Fruit fly (Drosophila melanogaster): ENCODE measurements around the gene tgo.
A peak's percentile ranks its signal among the peaks of the same experiment; 100 is the strongest.

The tgo gene

dm6 chr3R:9055119-9056105, 35.6 kb upstream of the tgo start (continued):
- TF ChIP-seq Lhr (GFP tag; optimal IDR thresholded peaks at IDR 0.05) (peak; percentile 66), NC2β (GFP tag; optimal IDR thresholded peaks at IDR 0.05) (peak; percentile 68), CG3065 (GFP tag; optimal IDR thresholded peaks at IDR 0.05) (peak; percentile 86), zfh2 (GFP tag; optimal IDR thresholded peaks at IDR 0.05) (peak; percentile 73), CG9215 (GFP tag; IDR thresholded peaks at IDR 0.05) (no peak), CG7963 (GFP tag; IDR thresholded peaks at IDR 0.05; ENCODE audit: partially characterized antibody) (no peak), CoRest (tag; optimal IDR thresholded peaks at IDR 0.05) (peak; percentile 96), sna (GFP tag; IDR thresholded peaks at IDR 0.05; ENCODE audit: partially characterized antibody) (no peak), dysf (GFP tag; IDR thresholded peaks at IDR 0.05) (no peak), Meics (GFP tag; optimal IDR thresholded peaks at IDR 0.05) (peak; percentile 96), vvl (GFP tag; IDR thresholded peaks at IDR 0.05) (no peak), pnt (GFP tag; optimal IDR thresholded peaks at IDR 0.05) (peak; percentile 73), CG6175 (GFP tag; IDR thresholded peaks at IDR 0.05) (no peak), fd3F (GFP tag; optimal IDR thresholded peaks at IDR 0.05) (peak; percentile 92), gfzf (GFP tag; optimal IDR thresholded peaks at IDR 0.05) (no peak), Neu2 (GFP tag; optimal IDR thresholded peaks at IDR 0.05; ENCODE audit: borderline replicate concordance) (no peak), Nf-YC (tag; optimal IDR thresholded peaks at IDR 0.05) (peak; percentile 76), Nf-YA (GFP tag; IDR thresholded peaks at IDR 0.05) (no peak), fru (optimal IDR thresholded peaks at IDR 0.05) (no peak), CG15073 (GFP tag; optimal IDR thresholded peaks at IDR 0.05) (peak; percentile 47), repo (GFP tag; optimal IDR thresholded peaks at IDR 0.05) (peak; percentile 52), CG2875 (GFP tag; optimal IDR thresholded peaks at IDR 0.05) (peak; percentile 79), H2.0 (GFP tag; IDR thresholded peaks at IDR 0.05) (no peak), CG13123 (GFP tag; optimal IDR thresholded peaks at IDR 0.05) (peak; percentile 82), pita (GFP tag; optimal IDR thresholded peaks at IDR 0.05) (no peak), CG8388 (GFP tag; optimal IDR thresholded peaks at IDR 0.05) (peak; percentile 94), D19A (tag; optimal IDR thresholded peaks at IDR 0.05) (peak; percentile 96), CG11398 (GFP tag; optimal IDR thresholded peaks at IDR 0.05) (peak; percentile 4), ftz-f1 (GFP tag; optimal IDR thresholded peaks at IDR 0.05) (no peak), Xrp1 (GFP tag; IDR thresholded peaks at IDR 0.05) (no peak), NfI (GFP tag; optimal IDR thresholded peaks at IDR 0.05) (peak; percentile 90), CG11093 (GFP tag; IDR thresholded peaks at IDR 0.05) (peak; percentile 82), CG16813 (GFP tag; IDR thresholded peaks at IDR 0.05; ENCODE audit: partially characterized antibody) (no peak), HLH4C (GFP tag; IDR thresholded peaks at IDR 0.05; ENCODE audit: partially characterized antibody) (no peak), CG4404 (GFP tag; IDR thresholded peaks at IDR 0.05) (no peak), chm (GFP tag; IDR thresholded peaks at IDR 0.05) (no peak), usp (GFP tag; optimal IDR thresholded peaks at IDR 0.05) (no peak), Mad (GFP tag; optimal IDR thresholded peaks at IDR 0.05) (peak; percentile 69), CG15696 (tag; optimal IDR thresholded peaks at IDR 0.05) (peak; percentile 77), ssp (GFP tag; IDR thresholded peaks at IDR 0.05) (no peak), Med (GFP tag) (peak; percentile 98), CG12744 (GFP tag; optimal IDR thresholded peaks at IDR 0.05) (peak; percentile 73), croc (GFP tag; conservative IDR thresholded peaks at IDR 0.05) (peak; percentile 82), BtbVII (GFP tag; optimal IDR thresholded peaks at IDR 0.05) (peak; percentile 96), knrl (GFP tag; IDR thresholded peaks at IDR 0.05; ENCODE audit: partially characterized antibody) (no peak), maf-S (GFP tag; optimal IDR thresholded peaks at IDR 0.05) (peak; percentile 64), CG8290 (GFP tag; optimal IDR thresholded peaks at IDR 0.05) (peak; percentile 83), CG8290 (tag; optimal IDR thresholded peaks at IDR 0.05) (peak; percentile 1 to 89), HmgD (GFP tag; optimal IDR thresholded peaks at IDR 0.05) (peak; percentile 1)

Data from whole organism, embryonic.